Worm (Caenorhabditis elegans) whole organism, L1 larva: Measurements from ENCODE around the gene lgc-6.

Source experiments
- C04F5.9 ChIP-seq: sonication (generic microtip); optimal IDR thresholded peaks from 2 replicates; lab custom pipeline; 2016; ENCODE audit warnings: missing genetic modification characterization, missing compliant biosample characterization
- ceh-82 ChIP-seq, 3 experiments: fragments of 150-350 bp in 1 of 3; sonication (generic microtip) in 2 of 3; optimal IDR thresholded peaks; 2 replicates each; lab custom pipeline; 2014 to 2017; ENCODE audit warnings: missing biosample characterization in 3 of 3, missing genetic modification characterization in 3 of 3
- elt-2 ChIP-seq: sonication (generic microtip); optimal IDR thresholded peaks from 2 replicates; lab custom pipeline; 2016; ENCODE audit warnings: missing genetic modification characterization, mild to moderate bottlenecking, inconsistent platforms, missing compliant biosample characterization, missing genetic modification reagents
- lin-39 ChIP-seq: fragments of 150-350 bp; optimal IDR thresholded peaks from 2 replicates; lab custom pipeline; 2014; ENCODE audit warnings: missing biosample characterization, missing genetic modification reagents, missing genetic modification characterization
- mdl-1 ChIP-seq, 2 experiments: fragments of 150-350 bp; optimal IDR thresholded peaks; 2 replicates each; lab custom pipeline; 2014 to 2017; ENCODE audit warnings: missing biosample characterization in 2 of 2, missing genetic modification characterization in 2 of 2, inconsistent platforms in 1 of 2
- nhr-11 ChIP-seq: fragments of 150-350 bp; optimal IDR thresholded peaks from 2 replicates; lab custom pipeline; 2014; ENCODE audit warnings: missing biosample characterization, missing genetic modification characterization
- nhr-76 ChIP-seq: sonication (generic microtip); optimal IDR thresholded peaks from 2 replicates; lab custom pipeline; 2017; ENCODE audit warnings: missing biosample characterization, missing genetic modification characterization
- unc-98 ChIP-seq: fragments of 200-800 bp; sonication (Bioruptor generic); IDR thresholded peaks from 2 replicates; pipeline ENCODE4 v1.3.6; 2022; ENCODE audit warnings: missing genetic modification characterization, missing compliant biosample characterization

ce11 chrIV:8355592-8355991, 15.9 kb downstream of the lgc-6 start, which contains the start of the genes F17E9.2 and col-116:
- TF ChIP-seq elt-2 (no peak), nhr-76 (tag; lab: Kevin White, UChicago) (no peak), lin-39 (no peak), ceh-82 (tag; optimal IDR thresholded peaks at IDR 0.05; lab: Kevin White, UChicago) (no peak), unc-98 (GFP tag; lab: Robert Waterston, UW) (no peak), mdl-1 (tag; optimal IDR thresholded peaks at IDR 0.05; lab: Kevin White, UChicago) (no peak), C04F5.9 (tag; lab: Kevin White, UChicago) (no peak), nhr-11 (tag; lab: Kevin White, UChicago) (no peak)
